Worm (Caenorhabditis elegans) whole organism, midembryonic: Measurements from ENCODE around the gene glb-14.

Source experiments
- T22C8.4 ChIP-seq: fragments of 200-800 bp; sonication (Bioruptor generic); IDR thresholded peaks from 2 replicates; pipeline ENCODE4 v1.3.6; 2022; ENCODE audit warnings: missing genetic modification characterization, missing compliant biosample characterization
- cog-1 ChIP-seq: sonication (generic microtip); optimal IDR thresholded peaks from 2 replicates; lab custom pipeline; 2016; ENCODE audit warnings: missing genetic modification characterization, missing compliant biosample characterization
- flt-1 ChIP-seq: fragments of 200-800 bp; sonication (Bioruptor generic); IDR thresholded peaks from 2 replicates; pipeline ENCODE4 v1.3.6; 2022; ENCODE audit warnings: missing genetic modification characterization, missing compliant biosample characterization
- klf-2 ChIP-seq: fragments of 200-800 bp; sonication (Bioruptor generic); conservative IDR thresholded peaks from 2 replicates; pipeline ENCODE4 v1.3.6; 2022; ENCODE audit warnings: missing genetic modification reagents, missing genetic modification characterization, missing compliant biosample characterization
- med-1 ChIP-seq: sonication (generic microtip); optimal IDR thresholded peaks from 2 replicates; lab custom pipeline; 2017; ENCODE audit warnings: missing genetic modification characterization, mild to moderate bottlenecking, missing compliant biosample characterization, antibody characterized with exemption, missing genetic modification reagents; ENCODE audit not compliant: insufficient read depth
- ref-1 ChIP-seq: fragments of 200-800 bp; sonication (Bioruptor generic); conservative IDR thresholded peaks from 2 replicates; pipeline ENCODE4 v1.3.6; 2022; ENCODE audit warnings: missing genetic modification reagents, missing genetic modification characterization, missing compliant biosample characterization
- tab-1 ChIP-seq: fragments of 200-800 bp; sonication (Bioruptor generic); IDR thresholded peaks from 2 replicates; pipeline ENCODE4 v1.3.6; 2022; ENCODE audit warnings: missing genetic modification characterization, missing compliant biosample characterization
- ztf-23 ChIP-seq: fragments of 200-800 bp; sonication (Bioruptor generic); IDR thresholded peaks from 2 replicates; pipeline ENCODE4 v1.3.6; 2022; ENCODE audit warnings: missing genetic modification reagents, missing genetic modification characterization, missing compliant biosample characterization
- ztf-29 ChIP-seq: fragments of 200-800 bp; sonication (Bioruptor generic); IDR thresholded peaks from 2 replicates; pipeline ENCODE4 v1.3.6; 2022; ENCODE audit warnings: missing genetic modification reagents, missing genetic modification characterization, missing compliant biosample characterization

glb-14 gene

DNA sequence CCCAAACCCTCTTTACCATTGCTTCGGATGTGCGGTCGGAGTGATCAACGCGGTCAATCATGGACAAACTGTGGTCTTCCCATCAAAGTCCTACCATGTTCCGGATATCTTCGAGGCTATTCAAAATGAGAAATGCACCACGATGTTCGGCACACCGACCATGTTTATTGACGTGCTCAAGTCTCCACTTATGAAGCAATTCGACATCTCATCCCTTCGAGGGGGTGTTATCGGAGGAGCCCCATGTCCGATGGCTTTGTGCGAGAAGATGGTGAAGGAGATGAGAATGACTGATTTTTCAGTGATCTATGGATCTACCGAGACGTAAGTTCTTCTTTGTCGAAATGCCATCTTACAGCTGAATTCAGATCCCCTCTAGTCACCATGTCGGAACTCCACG lies 23.6 kb upstream of the glb-14 start:
- TF ChIP-seq T22C8.4 (GFP tag; lab: Robert Waterston, UW), result no peak
- no peak for TF ChIP-seq med-1 (GFP tag; lab: Kevin White, UChicago)
- TF ChIP-seq tab-1 (GFP tag; lab: Robert Waterston, UW), result no peak
- TF ChIP-seq flt-1, result no peak
- no peak for TF ChIP-seq ztf-23 (GFP tag; lab: Robert Waterston, UW)
- no peak for TF ChIP-seq cog-1 (tag; lab: Kevin White, UChicago)
- no peak for TF ChIP-seq ztf-29 (GFP tag; lab: Robert Waterston, UW)
- TF ChIP-seq klf-2 (GFP tag; lab: Robert Waterston, UW), result no peak
- no peak for TF ChIP-seq ref-1 (GFP tag; lab: Robert Waterston, UW)

DNA sequence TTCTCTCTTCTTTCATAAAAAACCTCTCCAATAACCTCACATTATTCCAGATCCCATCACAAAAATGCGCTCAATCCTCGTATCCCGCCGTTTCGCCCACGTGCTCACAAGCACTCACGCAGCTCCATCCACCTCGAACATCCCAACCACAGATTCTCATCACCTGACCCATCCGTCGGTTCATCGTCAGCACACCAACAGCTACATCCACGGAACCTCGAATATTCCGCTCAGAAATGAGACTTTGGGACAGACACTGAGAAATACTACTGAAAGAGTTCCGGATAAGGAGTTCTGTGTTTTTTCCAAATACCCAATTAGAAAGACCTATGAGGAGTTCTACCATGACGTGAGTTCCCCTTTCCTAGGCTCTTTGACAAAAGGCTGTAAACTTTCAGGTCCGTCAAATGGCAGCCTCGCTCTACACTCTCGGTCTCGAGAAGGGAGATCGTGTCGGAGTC lies 22.6 kb upstream of the glb-14 start, which contains the start of gene acs-2:
TSS of gene acs-2 (plus strand) at position 51 of the 461 bp plus-strand sequence.
- TF ChIP-seq ref-1 (GFP tag; lab: Robert Waterston, UW), result no peak
- no peak for TF ChIP-seq cog-1 (tag; lab: Kevin White, UChicago)
- TF ChIP-seq ztf-29 (GFP tag; lab: Robert Waterston, UW), result no peak
- no peak for TF ChIP-seq ztf-23 (GFP tag; lab: Robert Waterston, UW)
- TF ChIP-seq T22C8.4 (GFP tag; lab: Robert Waterston, UW), result no peak
- TF ChIP-seq tab-1 (GFP tag; lab: Robert Waterston, UW), result no peak
- TF ChIP-seq klf-2 (GFP tag; lab: Robert Waterston, UW), result no peak
- TF ChIP-seq med-1 (GFP tag; lab: Kevin White, UChicago), result no peak
- TF ChIP-seq flt-1, result no peak

DNA sequence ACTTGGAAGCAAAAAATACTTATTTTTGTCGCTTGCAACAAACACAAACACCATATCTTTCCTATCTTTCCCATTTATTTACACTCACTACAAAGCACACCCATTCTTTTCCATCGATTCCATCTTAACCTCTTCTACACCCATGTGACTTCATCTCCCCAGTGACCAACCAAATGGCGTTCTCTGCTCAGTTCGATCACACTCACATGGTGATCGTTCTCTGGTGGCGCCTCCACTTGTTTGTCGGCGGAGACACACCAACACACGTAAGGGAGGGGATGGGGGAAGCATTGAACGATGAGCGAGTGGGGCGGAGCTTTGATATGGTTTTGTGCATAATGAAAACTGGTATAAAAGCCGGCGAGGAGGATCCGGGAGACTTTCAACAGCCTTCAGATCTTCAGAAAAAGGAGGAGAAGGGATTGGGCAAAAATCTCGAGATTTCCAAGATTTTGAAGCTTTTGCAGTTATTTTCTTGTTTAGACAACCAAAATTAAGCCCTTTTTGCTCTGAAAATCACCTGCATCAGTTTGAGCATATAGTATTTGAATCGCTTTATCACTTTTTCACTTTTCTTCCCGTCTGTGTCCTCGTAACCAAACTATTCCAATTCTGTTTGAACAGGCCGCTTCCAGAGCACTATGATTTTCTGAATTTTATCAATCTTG lies 21.9 kb upstream of the glb-14 start:
- TF ChIP-seq ref-1 (GFP tag; lab: Robert Waterston, UW), result no peak

DNA sequence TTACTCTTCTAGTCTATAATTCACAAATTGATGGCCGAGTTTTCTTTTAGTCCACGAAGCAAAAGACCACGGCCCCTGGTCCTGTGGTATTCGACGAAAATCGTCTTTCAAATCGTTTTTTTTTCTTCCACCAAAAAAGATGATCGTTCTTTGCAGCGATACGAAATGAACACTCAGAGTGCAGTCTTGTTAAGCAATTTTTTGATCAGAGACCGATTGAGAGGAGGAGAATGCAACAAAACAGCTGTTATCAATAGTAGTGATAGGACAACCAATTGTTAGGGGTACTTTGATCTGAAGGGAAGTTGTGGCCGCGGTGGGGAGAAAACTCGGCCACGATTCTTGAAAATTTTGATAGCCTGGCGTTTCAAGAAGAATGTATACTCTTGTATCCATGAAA lies 19.2 kb upstream of the glb-14 start:
- TF ChIP-seq cog-1 (tag; lab: Kevin White, UChicago) (no peak), ref-1 (GFP tag; lab: Robert Waterston, UW) (no peak), med-1 (GFP tag; lab: Kevin White, UChicago) (no peak), tab-1 (GFP tag; lab: Robert Waterston, UW) (no peak), ztf-23 (GFP tag; lab: Robert Waterston, UW) (no peak), flt-1 (no peak), T22C8.4 (GFP tag; lab: Robert Waterston, UW) (no peak), klf-2 (GFP tag; lab: Robert Waterston, UW) (no peak), ztf-29 (GFP tag; lab: Robert Waterston, UW) (no peak)

DNA sequence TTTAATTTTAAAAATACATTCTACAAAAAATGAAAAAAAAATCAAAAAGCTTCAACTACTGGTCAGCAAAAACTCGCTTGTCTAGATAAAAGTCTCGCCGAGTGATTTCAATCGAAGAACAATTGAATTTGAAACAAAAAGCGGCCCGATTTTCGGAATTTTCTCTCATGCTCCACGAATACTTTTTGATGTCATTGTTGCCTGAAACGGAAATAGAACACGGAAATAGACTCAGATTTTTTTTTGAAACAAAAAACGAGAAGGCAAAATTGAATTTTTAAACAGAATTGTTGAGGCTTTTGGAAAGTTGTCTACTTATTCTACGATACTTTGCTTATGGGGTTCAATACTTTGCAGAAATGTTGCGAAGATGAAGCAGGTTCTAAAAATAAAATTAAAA lies 18.7 kb upstream of the glb-14 start:
- TF ChIP-seq ztf-23 (GFP tag; lab: Robert Waterston, UW) (no peak), med-1 (GFP tag; lab: Kevin White, UChicago) (no peak), ztf-29 (GFP tag; lab: Robert Waterston, UW) (no peak), tab-1 (GFP tag; lab: Robert Waterston, UW) (no peak), klf-2 (GFP tag; lab: Robert Waterston, UW) (no peak), cog-1 (tag; lab: Kevin White, UChicago) (no peak)

DNA sequence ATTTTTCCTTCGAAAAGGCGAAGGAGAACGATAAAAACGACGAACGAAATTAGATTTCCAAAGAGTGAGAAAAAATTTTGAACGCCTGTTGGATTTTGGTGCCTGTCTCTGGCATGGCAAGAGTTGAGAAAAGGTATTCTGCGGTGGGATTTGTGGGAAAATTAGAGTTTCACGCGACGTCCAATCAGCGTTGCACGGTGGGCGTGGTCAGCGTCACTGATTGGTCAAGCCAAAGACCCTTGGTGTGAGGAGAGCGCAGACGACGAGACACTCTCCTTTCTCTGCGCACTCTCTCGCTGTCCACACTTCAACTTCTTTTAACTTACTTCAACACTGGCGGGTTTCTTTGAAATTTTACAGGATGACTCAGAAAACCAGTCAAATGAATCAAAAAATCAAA lies 17.7 kb upstream of the glb-14 start:
- TF ChIP-seq ref-1 (GFP tag; lab: Robert Waterston, UW), result no peak
- TF ChIP-seq flt-1, result no peak
- TF ChIP-seq T22C8.4 (GFP tag; lab: Robert Waterston, UW), result no peak
- TF ChIP-seq ztf-29 (GFP tag; lab: Robert Waterston, UW), result no peak
- TF ChIP-seq tab-1 (GFP tag; lab: Robert Waterston, UW), result no peak
- TF ChIP-seq ztf-23 (GFP tag; lab: Robert Waterston, UW), result no peak
- TF ChIP-seq klf-2 (GFP tag; lab: Robert Waterston, UW), result no peak
- TF ChIP-seq med-1 (GFP tag; lab: Kevin White, UChicago), result no peak
- TF ChIP-seq cog-1 (tag; lab: Kevin White, UChicago), result no peak

DNA sequence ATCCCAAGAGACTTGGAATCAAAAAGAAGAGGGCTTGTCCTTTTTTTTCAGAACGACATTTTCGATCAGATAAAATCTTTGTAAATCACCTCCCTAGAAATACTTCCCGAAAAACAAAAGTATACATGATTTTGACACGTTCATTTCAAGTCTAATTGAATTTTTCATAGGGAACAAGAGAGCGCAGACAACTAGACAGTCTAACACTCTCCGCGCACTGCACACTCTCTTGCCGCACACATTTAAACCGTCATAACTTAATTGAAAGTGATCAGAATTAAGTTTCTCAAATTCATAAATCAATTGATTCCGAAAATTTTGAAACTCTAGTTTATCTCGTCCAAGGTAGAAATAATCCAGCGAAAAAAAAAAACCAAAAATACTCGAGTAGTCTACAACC lies 14.9 kb upstream of the glb-14 start:
- TF ChIP-seq klf-2 (GFP tag; lab: Robert Waterston, UW) (no peak), flt-1 (no peak), cog-1 (tag; lab: Kevin White, UChicago) (no peak), ztf-23 (GFP tag; lab: Robert Waterston, UW) (no peak), ztf-29 (GFP tag; lab: Robert Waterston, UW) (no peak), med-1 (GFP tag; lab: Kevin White, UChicago) (no peak), T22C8.4 (GFP tag; lab: Robert Waterston, UW) (no peak), tab-1 (GFP tag; lab: Robert Waterston, UW) (no peak), ref-1 (GFP tag; lab: Robert Waterston, UW) (no peak)

DNA sequence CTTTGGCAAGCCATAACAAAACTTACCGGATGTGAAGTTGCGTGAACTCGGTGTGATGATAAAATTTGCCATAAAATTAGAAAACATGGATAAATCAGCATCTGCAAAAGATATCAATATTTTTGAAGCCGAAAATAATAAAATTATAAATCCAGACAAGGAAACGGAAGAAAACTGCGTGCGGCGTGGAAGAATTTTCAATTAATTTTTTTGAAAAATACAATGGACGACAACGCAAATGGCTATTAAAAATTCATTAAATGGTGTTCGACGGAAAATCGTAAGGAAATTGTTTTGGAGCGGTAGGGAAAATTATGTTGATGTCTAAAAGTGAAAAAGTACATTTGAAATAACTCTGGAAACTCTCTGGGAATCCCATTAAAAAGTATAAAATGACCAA lies 14.3 kb upstream of the glb-14 start, which contains the start of gene acr-18:
TSS of gene acr-18 (minus strand) at position 101 of the 400 bp plus-strand sequence.
- TF ChIP-seq tab-1 (GFP tag; lab: Robert Waterston, UW) (no peak), cog-1 (tag; lab: Kevin White, UChicago) (no peak), med-1 (GFP tag; lab: Kevin White, UChicago) (no peak), T22C8.4 (GFP tag; lab: Robert Waterston, UW) (no peak), flt-1 (no peak), ref-1 (GFP tag; lab: Robert Waterston, UW) (no peak), klf-2 (GFP tag; lab: Robert Waterston, UW) (no peak), ztf-29 (GFP tag; lab: Robert Waterston, UW) (no peak), ztf-23 (GFP tag; lab: Robert Waterston, UW) (no peak)

DNA sequence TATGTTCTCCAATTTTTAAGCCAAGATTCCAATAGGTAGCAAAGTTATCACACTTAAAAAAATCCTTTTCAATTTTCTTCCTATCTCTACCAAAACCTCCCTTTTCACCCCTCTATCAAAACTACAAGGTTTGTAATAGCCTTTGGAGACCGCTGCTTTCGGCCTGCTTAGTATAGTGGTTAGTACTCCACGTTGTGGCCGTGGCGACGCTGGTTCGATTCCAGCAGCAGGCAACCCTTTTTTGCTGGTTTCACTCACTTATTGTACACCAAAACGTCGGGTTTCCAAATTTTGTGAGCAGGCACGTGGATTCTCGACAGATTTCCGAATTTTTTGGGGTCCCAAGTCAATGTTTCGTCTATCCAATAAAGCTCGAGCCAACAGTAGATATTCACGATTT lies 9.1 kb upstream of the glb-14 start:
- TF ChIP-seq T22C8.4 (GFP tag; lab: Robert Waterston, UW) (no peak), tab-1 (GFP tag; lab: Robert Waterston, UW) (peak; percentile 81), klf-2 (GFP tag; lab: Robert Waterston, UW) (peak; percentile 50; the same call in 1 of the 2 replicates), ztf-23 (GFP tag; lab: Robert Waterston, UW) (peak; percentile 73), ztf-29 (GFP tag; lab: Robert Waterston, UW) (peak; percentile 55; the same call in 1 of the 2 replicates), flt-1 (peak; percentile 86), cog-1 (tag; lab: Kevin White, UChicago) (no peak)
